Fruit fly (Drosophila melanogaster) whole organism, embryonic: ENCODE data around the gene CG34149.

ENCODE experiments used
- Atf-2 ChIP-seq: fragments of 200-800 bp; sonication (Bioruptor generic); optimal IDR thresholded peaks from 2 replicates; lab custom pipeline; 2016; ENCODE audit warnings: missing biosample characterization, missing genetic modification characterization
- CG10147 ChIP-seq: fragments of 200-800 bp; sonication (Bioruptor generic); optimal IDR thresholded peaks from 2 replicates; lab custom pipeline; 2019; ENCODE audit warnings: missing biosample characterization, mild to moderate bottlenecking, missing genetic modification characterization, moderate library complexity
- CG11398 ChIP-seq: fragments of 200-800 bp; sonication (Bioruptor generic); optimal IDR thresholded peaks from 2 replicates; lab custom pipeline; 2016; ENCODE audit warnings: missing biosample characterization, missing genetic modification characterization
- CG11695 ChIP-seq: fragments of 200-800 bp; sonication (Bioruptor generic); IDR thresholded peaks from 3 replicates; pipeline ENCODE4 v1.3.6; 2022; ENCODE audit warnings: missing biosample characterization, missing genetic modification characterization
- CG12071 ChIP-seq: fragments of 200-800 bp; sonication (Bioruptor generic); optimal IDR thresholded peaks from 3 replicates; lab custom pipeline; 2018; ENCODE audit warnings: missing biosample characterization, mild to moderate bottlenecking, missing genetic modification characterization
- CG12155 ChIP-seq: fragments of 200-800 bp; sonication (Bioruptor generic); optimal IDR thresholded peaks from 3 replicates; lab custom pipeline; 2016; ENCODE audit warnings: missing biosample characterization, missing genetic modification characterization
- CG12769 ChIP-seq: fragments of 200-800 bp; sonication (Bioruptor generic); optimal IDR thresholded peaks from 2 replicates; lab custom pipeline; 2019; ENCODE audit warnings: missing biosample characterization, mild to moderate bottlenecking, missing genetic modification characterization, moderate library complexity
- CG13123 ChIP-seq: fragments of 200-800 bp; sonication (Bioruptor generic); optimal IDR thresholded peaks from 2 replicates; lab custom pipeline; 2016; ENCODE audit warnings: missing biosample characterization, missing genetic modification characterization
- CG1832 ChIP-seq: fragments of 200-800 bp; sonication (Bioruptor generic); optimal IDR thresholded peaks from 2 replicates; lab custom pipeline; 2017; ENCODE audit warnings: missing biosample characterization, mild to moderate bottlenecking, missing genetic modification characterization, inconsistent platforms
- CG18476 ChIP-seq: fragments of 200-800 bp; sonication (Bioruptor generic); optimal IDR thresholded peaks from 2 replicates; lab custom pipeline; 2016; ENCODE audit warnings: missing biosample characterization, mild to moderate bottlenecking, missing genetic modification characterization
- CG2889 ChIP-seq: fragments of 200-800 bp; sonication (Bioruptor generic); IDR thresholded peaks from 3 replicates; pipeline ENCODE4 v1.3.6; 2022; ENCODE audit warnings: missing biosample characterization, missing genetic modification characterization
- CG30403 ChIP-seq: fragments of 200-800 bp; sonication (Bioruptor generic); optimal IDR thresholded peaks from 3 replicates; lab custom pipeline; 2016; ENCODE audit warnings: missing biosample characterization, missing genetic modification characterization
- CG31388 ChIP-seq: fragments of 200-800 bp; sonication (Bioruptor generic); optimal IDR thresholded peaks from 2 replicates; lab custom pipeline; 2016; ENCODE audit warnings: missing biosample characterization, missing genetic modification characterization
- CG3163 ChIP-seq: fragments of 200-800 bp; sonication (Bioruptor generic); optimal IDR thresholded peaks from 3 replicates; lab custom pipeline; 2016; ENCODE audit warnings: missing biosample characterization, missing genetic modification characterization
- CG33557 ChIP-seq: fragments of 200-800 bp; sonication (Bioruptor generic); optimal IDR thresholded peaks from 2 replicates; lab custom pipeline; 2019; ENCODE audit warnings: missing biosample characterization, mild to moderate bottlenecking, missing genetic modification characterization, moderate library complexity
- CG3407 ChIP-seq: fragments of 200-800 bp; sonication (Bioruptor generic); optimal IDR thresholded peaks from 2 replicates; lab custom pipeline; 2018; ENCODE audit warnings: missing biosample characterization, mild to moderate bottlenecking, missing genetic modification characterization
- CG4424 ChIP-seq: fragments of 200-800 bp; sonication (Bioruptor generic); optimal IDR thresholded peaks from 3 replicates; lab custom pipeline; 2016; ENCODE audit warnings: missing biosample characterization, missing genetic modification characterization
- CG6254 ChIP-seq: fragments of 200-800 bp; sonication (Bioruptor generic); optimal IDR thresholded peaks from 3 replicates; lab custom pipeline; 2017; ENCODE audit warnings: mild to moderate bottlenecking, missing biosample characterization, missing genetic modification reagents, missing genetic modification characterization
- CG7987 ChIP-seq: fragments of 200-800 bp; sonication (Bioruptor generic); optimal IDR thresholded peaks from 2 replicates; lab custom pipeline; 2018; ENCODE audit warnings: missing biosample characterization, mild to moderate bottlenecking, missing genetic modification characterization, moderate library complexity
- CG8765 ChIP-seq: fragments of 200-800 bp; sonication (Bioruptor generic); IDR thresholded peaks from 2 replicates; pipeline ENCODE4 v1.3.6; 2022; ENCODE audit warnings: missing biosample characterization, missing genetic modification characterization
- CG9215 ChIP-seq: fragments of 200-800 bp; sonication (Bioruptor generic); IDR thresholded peaks from 2 replicates; pipeline ENCODE4 v1.3.6; 2022; ENCODE audit warnings: missing biosample characterization, missing genetic modification characterization
- CG9932 ChIP-seq: fragments of 200-800 bp; sonication (Bioruptor generic); IDR thresholded peaks from 2 replicates; pipeline ENCODE4 v1.3.6; 2022; ENCODE audit warnings: missing biosample characterization, missing genetic modification characterization
- Dad ChIP-seq: fragments of 200-800 bp; sonication (Bioruptor generic); optimal IDR thresholded peaks from 3 replicates; lab custom pipeline; 2016; ENCODE audit warnings: missing biosample characterization, missing genetic modification characterization
- E2f1 ChIP-seq: fragments of 200-800 bp; sonication (Bioruptor generic); IDR thresholded peaks from 2 replicates; pipeline ENCODE4 v1.3.6; 2022; ENCODE audit warnings: missing biosample characterization, missing genetic modification characterization
- Fer3 ChIP-seq: fragments of 200-800 bp; sonication (Bioruptor generic); optimal IDR thresholded peaks from 2 replicates; lab custom pipeline; 2018; ENCODE audit warnings: missing biosample characterization, mild to moderate bottlenecking, missing genetic modification characterization, moderate library complexity
- Hmr ChIP-seq: fragments of 200-800 bp; sonication (Bioruptor generic); optimal IDR thresholded peaks from 3 replicates; lab custom pipeline; 2017; ENCODE audit warnings: mild to moderate bottlenecking, missing biosample characterization, missing genetic modification reagents, missing genetic modification characterization
- Mad ChIP-seq: fragments of 200-800 bp; sonication (Bioruptor generic); optimal IDR thresholded peaks from 2 replicates; lab custom pipeline; 2016; ENCODE audit warnings: missing biosample characterization, missing genetic modification characterization
- NC2α ChIP-seq: fragments of 200-800 bp; sonication (Bioruptor generic); optimal IDR thresholded peaks from 2 replicates; lab custom pipeline; 2016; ENCODE audit warnings: missing biosample characterization, missing genetic modification characterization
- Neu2 ChIP-seq: fragments of 200-800 bp; sonication (Bioruptor generic); optimal IDR thresholded peaks from 3 replicates; lab custom pipeline; 2016; ENCODE audit warnings: missing biosample characterization, missing genetic modification characterization, borderline replicate concordance
- ash1 ChIP-seq: fragments of 200-800 bp; sonication (Bioruptor generic); optimal IDR thresholded peaks from 2 replicates; lab custom pipeline; 2018; ENCODE audit warnings: missing biosample characterization, mild to moderate bottlenecking, missing genetic modification characterization
- bbx ChIP-seq: fragments of 200-800 bp; sonication (Bioruptor generic); IDR thresholded peaks from 2 replicates; pipeline ENCODE4 v1.3.6; 2022; ENCODE audit warnings: missing biosample characterization, missing genetic modification characterization; ENCODE audit not compliant: partially characterized antibody
- bcd ChIP-seq: fragments of 200-800 bp; sonication (Bioruptor generic); optimal IDR thresholded peaks from 2 replicates; lab custom pipeline; 2017; ENCODE audit warnings: missing biosample characterization, mild to moderate bottlenecking, missing genetic modification characterization
- br ChIP-seq: fragments of >200 bp; optimal IDR thresholded peaks from 2 replicates; lab custom pipeline; 2017
- cas ChIP-seq: fragments of 200-800 bp; sonication (Bioruptor generic); IDR thresholded peaks from 2 replicates; pipeline ENCODE4 v1.3.6; 2022; ENCODE audit warnings: missing biosample characterization, missing genetic modification characterization
- en ChIP-seq: fragments of 200-800 bp; sonication (Bioruptor generic); optimal IDR thresholded peaks from 2 replicates; lab custom pipeline; 2016; ENCODE audit warnings: missing biosample characterization, missing genetic modification characterization
- ftz-f1 ChIP-seq: fragments of 200-800 bp; sonication (Bioruptor generic); optimal IDR thresholded peaks from 2 replicates; lab custom pipeline; 2016; ENCODE audit warnings: missing biosample characterization, missing genetic modification characterization
- gce ChIP-seq: fragments of 200-800 bp; sonication (Bioruptor generic); IDR thresholded peaks from 3 replicates; pipeline ENCODE4 v1.3.6; 2022; ENCODE audit warnings: missing biosample characterization, missing genetic modification characterization
- h ChIP-seq: fragments of >200 bp; optimal IDR thresholded peaks from 2 replicates; lab custom pipeline; 2017
- inv ChIP-seq: fragments of 200-800 bp; sonication (Bioruptor generic); IDR thresholded peaks from 2 replicates; pipeline ENCODE4 v1.3.6; 2022; ENCODE audit warnings: missing biosample characterization, missing genetic modification characterization; ENCODE audit not compliant: partially characterized antibody
- lmd ChIP-seq: fragments of 200-800 bp; sonication (Bioruptor generic); IDR thresholded peaks from 2 replicates; pipeline ENCODE4 v1.3.6; 2022; ENCODE audit warnings: missing biosample characterization, missing genetic modification characterization
- nerfin-2 ChIP-seq: fragments of 200-800 bp; sonication (Bioruptor generic); IDR thresholded peaks from 2 replicates; pipeline ENCODE4 v1.3.6; 2022; ENCODE audit warnings: missing biosample characterization, missing genetic modification characterization; ENCODE audit not compliant: partially characterized antibody
- pan ChIP-seq, 4 experiments: fragments of >200 bp in 3 of 4; fragments of 200-800 bp in 1 of 4; sonication (Bioruptor generic) in 1 of 4; optimal IDR thresholded peaks in 3 of 4; IDR thresholded peaks in 1 of 4; 2 replicates each; pipeline versions ENCODE4 v1.3.6 to Lab custom; 2017 to 2022; ENCODE audit warnings: missing biosample characterization in 2 of 4, missing genetic modification characterization in 2 of 4, mixed read lengths in 1 of 4
- pfk ChIP-seq: fragments of 200-800 bp; sonication (Bioruptor generic); optimal IDR thresholded peaks from 2 replicates; lab custom pipeline; 2018; ENCODE audit warnings: missing biosample characterization, mild to moderate bottlenecking, missing genetic modification characterization, moderate library complexity
- pita ChIP-seq: fragments of 200-800 bp; sonication (Bioruptor generic); optimal IDR thresholded peaks from 2 replicates; lab custom pipeline; 2017; ENCODE audit warnings: missing biosample characterization, mild to moderate bottlenecking, missing genetic modification characterization
- rib ChIP-seq: fragments of 200-800 bp; sonication (Bioruptor generic); IDR thresholded peaks from 2 replicates; pipeline ENCODE4 v1.3.6; 2022; ENCODE audit warnings: missing biosample characterization, missing genetic modification characterization
- salm ChIP-seq: fragments of 200-800 bp; sonication (Bioruptor generic); optimal IDR thresholded peaks from 2 replicates; lab custom pipeline; 2018; ENCODE audit warnings: missing biosample characterization, mild to moderate bottlenecking, missing genetic modification characterization
- sd ChIP-seq: fragments of 200-800 bp; sonication (Bioruptor generic); optimal IDR thresholded peaks from 3 replicates; lab custom pipeline; 2018; ENCODE audit warnings: missing biosample characterization, mild to moderate bottlenecking, missing genetic modification characterization, moderate library complexity
- sob ChIP-seq: fragments of 200-800 bp; sonication (Bioruptor generic); IDR thresholded peaks from 2 replicates; pipeline ENCODE4 v1.3.6; 2022; ENCODE audit warnings: missing biosample characterization, missing genetic modification characterization
- ssp ChIP-seq: fragments of 200-800 bp; sonication (Bioruptor generic); IDR thresholded peaks from 2 replicates; pipeline ENCODE4 v1.3.6; 2022; ENCODE audit warnings: missing biosample characterization, missing genetic modification characterization
- trh ChIP-seq: fragments of 200-800 bp; sonication (Bioruptor generic); optimal IDR thresholded peaks from 2 replicates; lab custom pipeline; 2016; ENCODE audit warnings: missing biosample characterization, missing genetic modification characterization
- unc-4 ChIP-seq: fragments of 200-800 bp; sonication (Bioruptor generic); IDR thresholded peaks from 2 replicates; pipeline ENCODE4 v1.3.6; 2022; ENCODE audit warnings: missing biosample characterization, missing genetic modification characterization; ENCODE audit not compliant: partially characterized antibody

Gene CG34149

DNA sequence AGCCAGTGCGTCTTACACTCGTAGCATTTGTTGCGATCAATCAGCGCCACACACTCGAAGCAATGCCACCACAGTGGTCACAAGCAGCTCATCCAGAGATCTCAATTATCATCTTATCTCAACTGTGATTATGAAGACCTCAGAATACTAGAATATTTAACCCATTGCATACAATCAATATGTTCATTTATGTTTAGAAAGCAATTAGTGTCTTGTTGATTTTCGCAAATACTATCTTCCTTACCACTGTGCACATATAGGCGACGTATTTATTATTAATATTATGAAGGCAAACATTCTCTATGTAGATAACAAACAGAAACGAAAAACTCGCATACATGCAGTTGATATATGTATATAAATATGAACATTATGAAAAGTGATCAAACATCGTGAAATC lies 21.1 kb upstream of the CG34149 start:
- TF ChIP-seq Neu2 (no peak), gce (GFP tag; lab: Robert Waterston, UW) (peak; percentile 23; the same call in 1 of the 3 replicates), nerfin-2 (GFP tag; lab: Robert Waterston, UW) (no peak), trh (GFP tag; lab: Kevin White, UChicago) (peak; percentile 63), bbx (no peak), CG1832 (GFP tag; lab: Kevin White, UChicago) (no peak), CG12769 (tag; lab: Kevin White, UChicago) (peak; percentile 65), CG31388 (peak; percentile 13), CG2889 (peak; percentile 49; the same call in 1 of the 3 replicates), h (lab: Kevin White, UChicago) (no peak), Atf-2 (GFP tag; lab: Kevin White, UChicago) (peak; percentile 61), en (GFP tag; lab: Kevin White, UChicago) (no peak), ftz-f1 (GFP tag; lab: Kevin White, UChicago) (no peak), cas (GFP tag; lab: Robert Waterston, UW) (no peak), CG9215 (no peak), CG9932 (GFP tag; lab: Robert Waterston, UW) (no peak), lmd (GFP tag; lab: Robert Waterston, UW) (peak; percentile 54), Mad (GFP tag; lab: Kevin White, UChicago) (peak; percentile 52), NC2α (GFP tag; lab: Kevin White, UChicago) (peak; percentile 55), Dad (GFP tag; lab: Kevin White, UChicago) (peak; percentile 29), sob (GFP tag; lab: Robert Waterston, UW) (peak; percentile 64), ash1 (no peak), CG7987 (peak; percentile 82), salm (tag; lab: Kevin White, UChicago) (no peak), CG12155 (GFP tag; lab: Kevin White, UChicago) (peak; percentile 36), Fer3 (tag; lab: Kevin White, UChicago) (peak; percentile 74), CG11695 (GFP tag; lab: Robert Waterston, UW) (peak; percentile 85), inv (GFP tag; lab: Robert Waterston, UW) (no peak), CG18476 (GFP tag; lab: Kevin White, UChicago) (peak; percentile 84), CG33557 (GFP tag; lab: Kevin White, UChicago) (peak; percentile 86), CG6254 (GFP tag; lab: Kevin White, UChicago) (peak; percentile 83), CG4424 (GFP tag; lab: Kevin White, UChicago) (peak; percentile 73), unc-4 (no peak), pita (GFP tag; lab: Kevin White, UChicago) (no peak), CG30403 (GFP tag; lab: Kevin White, UChicago) (peak; percentile 39), pan (optimal IDR thresholded peaks at IDR 0.05; lab: Kevin White, UChicago) (no peak), pan (GFP tag; optimal IDR thresholded peaks at IDR 0.05 in 1 of 2, IDR thresholded peaks at IDR 0.05 in 1 of 2) (peak in 1 of 2 experiments; percentile 85), CG10147 (GFP tag; lab: Kevin White, UChicago) (peak; percentile 40), sd (tag; lab: Kevin White, UChicago) (peak; percentile 20), pfk (GFP tag; lab: Kevin White, UChicago) (no peak), CG8765 (GFP tag; lab: Robert Waterston, UW) (no peak), CG11398 (GFP tag; lab: Kevin White, UChicago) (peak; percentile 37), ssp (GFP tag; lab: Robert Waterston, UW) (peak; percentile 35; the same call in 1 of the 2 replicates), bcd (GFP tag; lab: Kevin White, UChicago) (peak; percentile 62), CG3407 (GFP tag; lab: Kevin White, UChicago) (peak; percentile 83), CG13123 (GFP tag; lab: Kevin White, UChicago) (peak; percentile 69), br (lab: Kevin White, UChicago) (no peak), Hmr (GFP tag; lab: Kevin White, UChicago) (peak; percentile 32), rib (GFP tag; lab: Robert Waterston, UW) (no peak), CG3163 (no peak), CG12071 (GFP tag; lab: Kevin White, UChicago) (peak; percentile 57), E2f1 (peak; percentile 63)
